Worm (Caenorhabditis elegans): ENCODE data around the gene F31A3.3.

Gene F31A3.3

ce11 chrX:17521425-17521824 is 12.4 kb downstream of the F31A3.3 start:
- TF ChIP-seq zip-2 (tag; optimal IDR thresholded peaks at IDR 0.05) (no peak), ctbp-1 (GFP tag; IDR thresholded peaks at IDR 0.05) (0 out of 2 replicates have a peak, but pooled peaks have one; percentile 26), mdl-1 (tag; optimal IDR thresholded peaks at IDR 0.05) (peak in 1 of 2 experiments; percentile 39)

ce11 chrX:17519476-17519875 is 14.4 kb downstream of the F31A3.3 start:
- peak; percentile 64 for TF ChIP-seq set-16 (GFP tag; IDR thresholded peaks at IDR 0.05)
- TF ChIP-seq egl-43 (GFP tag; IDR thresholded peaks at IDR 0.05) = no peak
- no peak for TF ChIP-seq egl-27 (tag; optimal IDR thresholded peaks at IDR 0.05)
- no peak for TF ChIP-seq lin-38 (GFP tag; IDR thresholded peaks at IDR 0.05)
- no peak for TF ChIP-seq pqm-1 (tag; optimal IDR thresholded peaks at IDR 0.05)
- TF ChIP-seq nhr-10 (tag; optimal IDR thresholded peaks at IDR 0.05) = no peak
- peak; percentile 9 for TF ChIP-seq hlh-11 (tag; optimal IDR thresholded peaks at IDR 0.05)
- TF ChIP-seq tra-1 (GFP tag; IDR thresholded peaks at IDR 0.05) = 0 out of 2 replicates have a peak, but pooled peaks have one; percentile 26
- TF ChIP-seq T26A8.4 (GFP tag; IDR thresholded peaks at IDR 0.05) = no peak
- TF ChIP-seq hlh-30 (tag; optimal IDR thresholded peaks at IDR 0.05; ENCODE audit: insufficient read depth) = peak; percentile 51
- TF ChIP-seq hmg-1.1 (GFP tag; IDR thresholded peaks at IDR 0.05) = peak; percentile 70
- peak in 1 of 2 experiments; percentile 66 for TF ChIP-seq mdl-1 (tag; optimal IDR thresholded peaks at IDR 0.05)
- TF ChIP-seq vab-7 (GFP tag; IDR thresholded peaks at IDR 0.05) = no peak
- peak; percentile 2 for TF ChIP-seq fkh-10 (GFP tag; optimal IDR thresholded peaks at IDR 0.05)
- TF ChIP-seq unc-130 (GFP tag; optimal IDR thresholded peaks at IDR 0.05) = no peak
- TF ChIP-seq F37D6.2 (tag; optimal IDR thresholded peaks at IDR 0.05) = no peak
- TF ChIP-seq rbr-2 (tag; optimal IDR thresholded peaks at IDR 0.05) = peak; percentile 44
- TF ChIP-seq zfp-2 (tag; optimal IDR thresholded peaks at IDR 0.05) = no peak
- TF ChIP-seq zip-11 (GFP tag; IDR thresholded peaks at IDR 0.05) = no peak
- no peak for TF ChIP-seq nhr-41 (GFP tag; IDR thresholded peaks at IDR 0.05)
- no peak for TF ChIP-seq daf-8 (GFP tag; IDR thresholded peaks at IDR 0.05)
- no peak for TF ChIP-seq pha-4 (GFP tag; IDR thresholded peaks at IDR 0.05)
- no peak for TF ChIP-seq pha-4 (tag; optimal IDR thresholded peaks at IDR 0.05)
- TF ChIP-seq jun-1 (tag; optimal IDR thresholded peaks at IDR 0.05) = no peak
- TF ChIP-seq nhr-6 (tag; optimal IDR thresholded peaks at IDR 0.05) = no peak
- no peak for TF ChIP-seq ZK546.5 (tag; optimal IDR thresholded peaks at IDR 0.05)
- peak in 1 of 2 experiments; percentile 36 for TF ChIP-seq lsy-2 (tag; optimal IDR thresholded peaks at IDR 0.05)
- TF ChIP-seq aha-1 (tag) = peak; percentile 60
- TF ChIP-seq hif-1 (tag; optimal IDR thresholded peaks at IDR 0.05) = no peak
- TF ChIP-seq unc-62 (GFP tag; optimal IDR thresholded peaks at IDR 0.05 in 1 of 2) = peak in 1 of 2 experiments; percentile 66
- no peak for TF ChIP-seq unc-62 (tag; optimal IDR thresholded peaks at IDR 0.05)
- no peak for TF ChIP-seq ztf-7 (tag; optimal IDR thresholded peaks at IDR 0.05)
- no peak for TF ChIP-seq daf-12 (tag; optimal IDR thresholded peaks at IDR 0.05)
- TF ChIP-seq zfp-3 (GFP tag; conservative IDR thresholded peaks at IDR 0.05) = no peak
- TF ChIP-seq dmd-6 (GFP tag; IDR thresholded peaks at IDR 0.05) = 0 out of 2 replicates have a peak, but pooled peaks have one; percentile 10
- no peak for TF ChIP-seq Y5F2A.4 (GFP tag; optimal IDR thresholded peaks at IDR 0.05)
- no peak for TF ChIP-seq F44E2.7 (GFP tag; IDR thresholded peaks at IDR 0.05)
- TF ChIP-seq Y75B8A.6 (GFP tag; IDR thresholded peaks at IDR 0.05) = no peak
- TF ChIP-seq Y48G9A.11 (GFP tag; IDR thresholded peaks at IDR 0.05) = 0 out of 2 replicates have a peak, but pooled peaks have one; percentile 16
- TF ChIP-seq mep-1 (tag; optimal IDR thresholded peaks at IDR 0.05) = peak; percentile 64
- TF ChIP-seq unc-39 (tag; optimal IDR thresholded peaks at IDR 0.05) = no peak
